Fruit fly (Drosophila melanogaster): ENCODE measurements around the gene CG17328.

DNA sequence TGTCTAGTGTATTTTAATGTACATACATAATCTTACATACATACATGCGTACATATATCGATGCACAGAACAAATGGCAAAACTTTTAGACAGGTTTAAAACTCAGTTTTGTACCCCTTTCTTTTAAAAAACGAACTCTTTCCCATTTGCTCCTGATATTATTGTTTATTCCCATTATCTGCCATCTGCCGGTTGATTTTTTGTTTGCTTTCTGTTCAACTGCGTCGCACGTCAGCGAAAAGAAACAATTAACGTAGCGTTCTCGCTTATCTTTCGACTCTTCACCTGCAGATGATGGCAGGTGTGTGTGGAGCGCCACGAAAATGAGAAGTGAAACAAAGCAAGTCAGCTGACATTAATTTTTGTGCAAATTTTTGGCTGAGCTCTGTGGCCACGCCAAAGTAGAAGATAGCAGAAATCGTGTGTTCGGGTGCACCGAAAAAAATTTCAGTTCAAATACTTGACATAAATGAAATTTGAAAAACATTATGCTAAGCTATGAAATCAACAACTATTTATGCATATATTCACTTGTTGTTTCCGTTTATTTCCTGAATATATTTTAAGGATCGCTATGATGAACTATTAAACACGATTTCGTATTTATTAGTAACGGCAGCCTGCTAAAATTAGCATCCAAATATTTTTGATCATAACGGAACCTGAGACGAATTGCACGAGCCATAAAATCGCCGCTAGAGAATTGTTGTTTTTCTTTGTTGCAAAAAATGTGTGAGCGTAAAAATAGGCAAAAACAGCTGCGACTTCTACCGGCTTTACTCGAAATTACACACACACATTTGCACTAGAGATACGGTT is 28.9 kb upstream of the CG17328 start:
- no peak for TF ChIP-seq pan (optimal IDR thresholded peaks at IDR 0.05)
- no peak for TF ChIP-seq CG8478 (optimal IDR thresholded peaks at IDR 0.05)
- TF ChIP-seq psq (optimal IDR thresholded peaks at IDR 0.05): no peak
- no peak for TF ChIP-seq usp (GFP tag; optimal IDR thresholded peaks at IDR 0.05)
- no peak for TF ChIP-seq EcR (GFP tag; optimal IDR thresholded peaks at IDR 0.05)
- no peak for TF ChIP-seq Dll (optimal IDR thresholded peaks at IDR 0.05)
